Fruit fly (Drosophila melanogaster): ENCODE results near the gene Cyp4d20.

dm6 chr3L:2503465-2503864 is 25.2 kb upstream of the Cyp4d20 start, which contains the start of gene CG16758:
- TF ChIP-seq pan (optimal IDR thresholded peaks at IDR 0.05), result no peak
- no peak for TF ChIP-seq Abd-B (GFP tag; optimal IDR thresholded peaks at IDR 0.05)
- TF ChIP-seq Hr83 (GFP tag; optimal IDR thresholded peaks at IDR 0.05; ENCODE audit: poor library complexity, severe bottlenecking), result no peak
- TF ChIP-seq Dfd (GFP tag; optimal IDR thresholded peaks at IDR 0.05), result no peak
- no peak for TF ChIP-seq woc (GFP tag; optimal IDR thresholded peaks at IDR 0.05)
- no peak for TF ChIP-seq Mio (GFP tag; optimal IDR thresholded peaks at IDR 0.05)
- no peak for TF ChIP-seq lola (GFP tag; optimal IDR thresholded peaks at IDR 0.05)
